Fruit fly (Drosophila melanogaster) whole organism, embryonic: ENCODE results near the gene CG12182.

Experiments used
- Antp ChIP-seq: fragments of 200-800 bp; sonication (Bioruptor generic); optimal IDR thresholded peaks from 3 replicates; lab custom pipeline; 2016; ENCODE audit warnings: missing biosample characterization, missing genetic modification characterization
- Asciz ChIP-seq: fragments of 200-800 bp; sonication (Bioruptor generic); optimal IDR thresholded peaks from 2 replicates; lab custom pipeline; 2017; ENCODE audit warnings: missing biosample characterization, mild to moderate bottlenecking, missing genetic modification characterization, missing genetic modification reagents
- Bdp1 ChIP-seq: fragments of 200-800 bp; sonication (Bioruptor generic); optimal IDR thresholded peaks from 3 replicates; lab custom pipeline; 2016; ENCODE audit warnings: missing biosample characterization, missing genetic modification characterization
- CG14014 ChIP-seq: fragments of 200-800 bp; sonication (Bioruptor generic); IDR thresholded peaks from 2 replicates; pipeline ENCODE4 v1.3.6; 2022; ENCODE audit warnings: missing biosample characterization, missing genetic modification characterization
- CG15073 ChIP-seq: fragments of 200-800 bp; sonication (Bioruptor generic); optimal IDR thresholded peaks from 2 replicates; lab custom pipeline; 2016; ENCODE audit warnings: missing biosample characterization, missing genetic modification characterization
- CG15269 ChIP-seq: fragments of 200-800 bp; sonication (Bioruptor generic); optimal IDR thresholded peaks from 2 replicates; lab custom pipeline; 2018; ENCODE audit warnings: missing biosample characterization, mild to moderate bottlenecking, missing genetic modification characterization, moderate library complexity
- CG15601 ChIP-seq: fragments of 200-800 bp; sonication (Bioruptor generic); optimal IDR thresholded peaks from 3 replicates; lab custom pipeline; 2019; ENCODE audit warnings: missing biosample characterization, mild to moderate bottlenecking, missing genetic modification characterization, moderate library complexity
- CG16813 ChIP-seq: fragments of 200-800 bp; sonication (Bioruptor generic); IDR thresholded peaks from 3 replicates; pipeline ENCODE4 v1.3.6; 2022; ENCODE audit warnings: missing biosample characterization, missing genetic modification characterization; ENCODE audit not compliant: partially characterized antibody
- CG17829 ChIP-seq: fragments of 200-800 bp; optimal IDR thresholded peaks from 2 replicates; lab custom pipeline; 2019; ENCODE audit warnings: missing biosample characterization, mild to moderate bottlenecking, missing genetic modification characterization, moderate library complexity
- CG18011 ChIP-seq: fragments of 200-800 bp; sonication (Bioruptor generic); optimal IDR thresholded peaks from 2 replicates; lab custom pipeline; 2017; ENCODE audit warnings: missing biosample characterization, missing genetic modification characterization, mild to moderate bottlenecking, moderate library complexity, missing genotype
- CG32772 ChIP-seq: fragments of 200-800 bp; sonication (Bioruptor generic); IDR thresholded peaks from 2 replicates; pipeline ENCODE4 v1.3.6; 2022; ENCODE audit warnings: missing biosample characterization, missing genetic modification characterization
- CG3847 ChIP-seq: fragments of 200-800 bp; sonication (Bioruptor generic); IDR thresholded peaks from 2 replicates; pipeline ENCODE4 v1.3.6; 2022; ENCODE audit warnings: missing biosample characterization, missing genetic modification characterization
- CG6689 ChIP-seq: fragments of 200-800 bp; sonication (Bioruptor generic); IDR thresholded peaks from 2 replicates; pipeline ENCODE4 v1.3.6; 2022; ENCODE audit warnings: missing biosample characterization, missing genetic modification characterization
- CG7372 ChIP-seq: fragments of 200-800 bp; sonication (Bioruptor generic); IDR thresholded peaks from 2 replicates; pipeline ENCODE4 v1.3.6; 2022; ENCODE audit warnings: missing biosample characterization, missing genetic modification characterization
- CG8290 ChIP-seq, 3 experiments: fragments of 200-800 bp; sonication (Bioruptor generic); optimal IDR thresholded peaks; 2 replicates each; lab custom pipeline; 2016 to 2019; ENCODE audit warnings: missing biosample characterization in 3 of 3, missing genetic modification characterization in 3 of 3, mild to moderate bottlenecking in 2 of 3, moderate library complexity in 1 of 3
- CG9437 ChIP-seq: fragments of 200-800 bp; sonication (Bioruptor generic); optimal IDR thresholded peaks from 2 replicates; lab custom pipeline; 2018; ENCODE audit warnings: missing biosample characterization, mild to moderate bottlenecking, missing genetic modification characterization
- D ChIP-seq, 2 experiments: fragments of 200-800 bp in 1 of 2; fragments of >200 bp in 1 of 2; sonication (Bioruptor generic) in 1 of 2; optimal IDR thresholded peaks; 2 replicates in 1 of 2; 3 replicates in 1 of 2; lab custom pipeline; 2017; ENCODE audit warnings: mild to moderate bottlenecking in 1 of 2, missing biosample characterization in 1 of 2, missing genetic modification characterization in 1 of 2, missing genetic modification reagents in 1 of 2
- D19A ChIP-seq: fragments of 200-800 bp; optimal IDR thresholded peaks from 3 replicates; lab custom pipeline; 2019; ENCODE audit warnings: missing biosample characterization, mild to moderate bottlenecking, missing genetic modification characterization, moderate library complexity
- E2f2 ChIP-seq: fragments of 200-800 bp; sonication (Bioruptor generic); IDR thresholded peaks from 2 replicates; pipeline ENCODE4 v1.3.6; 2022; ENCODE audit warnings: missing biosample characterization, missing genetic modification characterization
- GATAe ChIP-seq: fragments of 200-800 bp; sonication (Bioruptor generic); conservative IDR thresholded peaks from 2 replicates; pipeline ENCODE4 v1.3.6; 2022; ENCODE audit warnings: missing biosample characterization, missing genetic modification characterization
- Gsc ChIP-seq: fragments of 200-800 bp; sonication (Bioruptor generic); IDR thresholded peaks from 2 replicates; pipeline ENCODE4 v1.3.6; 2022; ENCODE audit warnings: missing biosample characterization, missing genetic modification characterization
- HmgZ ChIP-seq: fragments of 200-800 bp; sonication (Bioruptor generic); optimal IDR thresholded peaks from 2 replicates; lab custom pipeline; 2018; ENCODE audit warnings: missing biosample characterization, mild to moderate bottlenecking, missing genetic modification characterization
- Hmx ChIP-seq: fragments of 200-800 bp; sonication (Bioruptor generic); optimal IDR thresholded peaks from 2 replicates; lab custom pipeline; 2016; ENCODE audit warnings: missing biosample characterization, missing genetic modification characterization
- Hr78 ChIP-seq, 2 experiments: fragments of 200-800 bp in 1 of 2; fragments of >200 bp in 1 of 2; sonication (Bioruptor generic) in 1 of 2; optimal IDR thresholded peaks; 2 replicates each; lab custom pipeline; 2017 to 2019; ENCODE audit warnings: missing biosample characterization in 2 of 2, missing genetic modification characterization in 2 of 2, mild to moderate bottlenecking in 1 of 2, moderate library complexity in 1 of 2
- MESR4 ChIP-seq: fragments of 200-800 bp; sonication (Bioruptor generic); optimal IDR thresholded peaks from 2 replicates; lab custom pipeline; 2018; ENCODE audit warnings: missing biosample characterization, mild to moderate bottlenecking, missing genetic modification characterization, moderate library complexity
- NK7.1 ChIP-seq: fragments of 200-800 bp; sonication (Bioruptor generic); optimal IDR thresholded peaks from 3 replicates; lab custom pipeline; 2016; ENCODE audit warnings: missing biosample characterization, missing genetic modification characterization
- Oli ChIP-seq: fragments of 200-800 bp; sonication (Bioruptor generic); optimal IDR thresholded peaks from 2 replicates; lab custom pipeline; 2018; ENCODE audit warnings: missing biosample characterization, mild to moderate bottlenecking, missing genetic modification characterization, moderate library complexity
- Stat92E ChIP-seq, 3 experiments: fragments of >200 bp in 2 of 3; fragments of 200-800 bp in 1 of 3; sonication (Bioruptor generic) in 1 of 3; optimal IDR thresholded peaks; 2 replicates each; lab custom pipeline; 2017 to 2019; ENCODE audit warnings: missing biosample characterization in 3 of 3, missing genetic modification characterization in 3 of 3, mild to moderate bottlenecking in 1 of 3, moderate library complexity in 1 of 3
- Taf1 ChIP-seq: fragments of 200-800 bp; sonication (Bioruptor generic); IDR thresholded peaks from 2 replicates; pipeline ENCODE4 v1.3.6; 2022; ENCODE audit warnings: missing biosample characterization, missing genetic modification characterization
- al ChIP-seq: fragments of 200-800 bp; sonication (Bioruptor generic); IDR thresholded peaks from 2 replicates; pipeline ENCODE4 v1.3.6; 2022; ENCODE audit warnings: missing biosample characterization, missing genetic modification characterization
- ap ChIP-seq: fragments of 200-800 bp; sonication (Bioruptor generic); IDR thresholded peaks from 2 replicates; pipeline ENCODE4 v1.3.6; 2022; ENCODE audit warnings: missing biosample characterization, missing genetic modification characterization
- bowl ChIP-seq: fragments of 200-800 bp; sonication (Bioruptor generic); IDR thresholded peaks from 2 replicates; pipeline ENCODE4 v1.3.6; 2022; ENCODE audit warnings: missing biosample characterization, missing genetic modification characterization
- caup ChIP-seq: fragments of 200-800 bp; sonication (Bioruptor generic); optimal IDR thresholded peaks from 3 replicates; lab custom pipeline; 2017; ENCODE audit warnings: missing biosample characterization, mild to moderate bottlenecking, missing genetic modification characterization, moderate library complexity; ENCODE audit not compliant: severe bottlenecking
- crp ChIP-seq, 2 experiments: fragments of 200-800 bp; sonication (Bioruptor generic); optimal IDR thresholded peaks; 2 replicates in 1 of 2; 3 replicates in 1 of 2; lab custom pipeline; 2017; ENCODE audit warnings: missing biosample characterization in 2 of 2, missing genetic modification characterization in 2 of 2, mild to moderate bottlenecking in 1 of 2, moderate library complexity in 1 of 2
- emc ChIP-seq: fragments of 200-800 bp; sonication (Bioruptor generic); optimal IDR thresholded peaks from 2 replicates; lab custom pipeline; 2016; ENCODE audit warnings: missing biosample characterization, missing genetic modification characterization
- gsb-n ChIP-seq: fragments of 200-800 bp; sonication (Bioruptor generic); optimal IDR thresholded peaks from 3 replicates; lab custom pipeline; 2018; ENCODE audit warnings: missing biosample characterization, mild to moderate bottlenecking, missing genetic modification characterization
- hkb ChIP-seq, 2 experiments: fragments of 200-800 bp in 1 of 2; fragments of >200 bp in 1 of 2; sonication (Bioruptor generic) in 1 of 2; IDR thresholded peaks in 1 of 2; optimal IDR thresholded peaks in 1 of 2; 2 replicates each; pipeline versions ENCODE4 v1.3.6 to Lab custom; 2017 to 2022; ENCODE audit warnings: missing biosample characterization in 1 of 2, missing genetic modification characterization in 1 of 2
- ind ChIP-seq: fragments of 200-800 bp; sonication (Bioruptor generic); optimal IDR thresholded peaks from 3 replicates; lab custom pipeline; 2016; ENCODE audit warnings: missing biosample characterization, missing genetic modification characterization
- insv ChIP-seq, 2 experiments: fragments of 200-800 bp; sonication (Bioruptor generic); optimal IDR thresholded peaks; 3 replicates each; lab custom pipeline; 2016 to 2018; ENCODE audit warnings: missing biosample characterization in 2 of 2, missing genetic modification characterization in 2 of 2
- jumu ChIP-seq: fragments of 200-800 bp; sonication (Bioruptor generic); optimal IDR thresholded peaks from 3 replicates; lab custom pipeline; 2016; ENCODE audit warnings: missing biosample characterization, missing genetic modification characterization
- kni ChIP-seq: fragments of 200-800 bp; sonication (Bioruptor generic); optimal IDR thresholded peaks from 3 replicates; lab custom pipeline; 2017; ENCODE audit warnings: mild to moderate bottlenecking, missing biosample characterization, missing genetic modification reagents, missing genetic modification characterization
- luna ChIP-seq: fragments of 200-800 bp; sonication (Bioruptor generic); optimal IDR thresholded peaks from 2 replicates; lab custom pipeline; 2016; ENCODE audit warnings: missing biosample characterization, missing genetic modification characterization
- schlank ChIP-seq: fragments of 200-800 bp; sonication (Bioruptor generic); optimal IDR thresholded peaks from 2 replicates; lab custom pipeline; 2018; ENCODE audit warnings: missing biosample characterization, mild to moderate bottlenecking, missing genetic modification characterization
- sd ChIP-seq: fragments of 200-800 bp; sonication (Bioruptor generic); optimal IDR thresholded peaks from 3 replicates; lab custom pipeline; 2018; ENCODE audit warnings: missing biosample characterization, mild to moderate bottlenecking, missing genetic modification characterization, moderate library complexity
- sens ChIP-seq: fragments of 200-800 bp; sonication (Bioruptor generic); peaks from one replicate; lab custom pipeline; 2016; ENCODE audit warnings: missing biosample characterization, missing genetic modification characterization
- shn ChIP-seq: fragments of 200-800 bp; sonication (Bioruptor generic); optimal IDR thresholded peaks from 3 replicates; lab custom pipeline; 2016; ENCODE audit warnings: missing biosample characterization, missing genetic modification characterization
- tup ChIP-seq: fragments of 200-800 bp; sonication (Bioruptor generic); optimal IDR thresholded peaks from 2 replicates; lab custom pipeline; 2016; ENCODE audit warnings: missing biosample characterization, mild to moderate bottlenecking, missing genetic modification characterization, moderate library complexity

Gene CG12182

DNA sequence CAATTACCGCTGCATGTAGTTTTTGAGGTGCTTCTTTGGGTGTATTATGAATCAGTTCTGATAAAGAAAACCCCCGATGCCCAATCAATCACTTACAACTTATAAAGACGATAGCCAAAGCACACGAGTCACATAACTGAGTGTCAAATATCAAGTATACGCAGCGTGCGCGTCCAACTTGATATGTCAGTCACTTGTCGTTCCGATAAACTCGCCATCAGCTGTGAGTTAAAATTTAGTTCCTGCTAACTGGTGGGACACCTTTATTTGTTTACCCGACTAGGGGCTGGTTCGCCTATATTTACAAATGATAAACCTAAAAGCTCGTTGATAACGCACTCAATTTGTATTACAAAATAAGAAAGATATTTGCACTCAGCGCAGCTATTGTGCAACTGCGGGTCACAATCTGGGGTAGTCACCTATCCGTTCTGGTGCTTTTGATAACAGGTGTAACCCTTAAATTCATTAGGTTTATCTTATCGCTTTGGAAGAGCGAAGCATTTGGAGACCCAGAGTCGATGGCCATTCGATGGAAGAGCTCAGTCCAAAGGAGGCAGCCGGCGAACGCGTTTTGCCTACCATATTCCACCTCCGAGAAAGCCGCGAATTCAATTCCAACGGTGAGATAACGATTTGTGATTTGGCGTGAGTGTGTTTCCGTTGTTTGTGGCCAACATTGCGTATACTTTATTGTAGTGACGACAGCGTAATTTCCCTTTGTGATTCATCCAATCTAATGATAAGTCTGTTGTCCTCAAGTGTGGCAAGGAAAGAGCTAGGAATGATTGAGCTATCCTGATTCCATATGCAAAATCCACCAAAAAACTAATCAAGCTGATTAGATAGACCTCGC is 48.4 kb upstream of the CG12182 start, which contains the start of gene CG1246 (continued):
- TF ChIP-seq CG16813 (no peak), NK7.1 (GFP tag; lab: Kevin White, UChicago) (no peak), Taf1 (no peak), al (GFP tag; lab: Robert Waterston, UW) (no peak), insv (GFP tag; optimal IDR thresholded peaks at IDR 0.05; lab: Kevin White, UChicago) (no peak), CG18011 (GFP tag; lab: Kevin White, UChicago) (peak; percentile 18), ap (GFP tag; lab: Robert Waterston, UW) (no peak), CG14014 (GFP tag; lab: Robert Waterston, UW) (no peak), kni (no peak), luna (GFP tag; lab: Kevin White, UChicago) (no peak), CG15601 (peak; percentile 25), Hr78 (GFP tag; optimal IDR thresholded peaks at IDR 0.05; lab: Kevin White, UChicago) (peak in 1 of 2 experiments; percentile 96), GATAe (GFP tag; lab: Robert Waterston, UW) (0 out of 2 replicates have a peak, but pooled peaks have one; percentile 44), sd (tag; lab: Kevin White, UChicago) (peak; percentile 61), Gsc (no peak), sens (GFP tag; lab: Kevin White, UChicago) (no peak), shn (GFP tag; lab: Kevin White, UChicago) (no peak), CG8290 (GFP tag; optimal IDR thresholded peaks at IDR 0.05; lab: Kevin White, UChicago) (no peak), CG8290 (tag; optimal IDR thresholded peaks at IDR 0.05; lab: Kevin White, UChicago) (no peak), CG7372 (GFP tag; lab: Robert Waterston, UW) (0 out of 2 replicates have a peak, but pooled peaks have one; percentile 30), E2f2 (no peak), emc (GFP tag; lab: Kevin White, UChicago) (no peak), tup (GFP tag; lab: Kevin White, UChicago) (no peak), crp (GFP tag; optimal IDR thresholded peaks at IDR 0.05; lab: Kevin White, UChicago) (no peak), Hmx (GFP tag; lab: Kevin White, UChicago) (no peak), Oli (tag; lab: Kevin White, UChicago) (no peak), D19A (no peak), Asciz (no peak), hkb (optimal IDR thresholded peaks at IDR 0.05; lab: Kevin White, UChicago) (no peak), hkb (GFP tag; IDR thresholded peaks at IDR 0.05; lab: Robert Waterston, UW) (peak; percentile 35; the same call in 1 of the 2 replicates), jumu (GFP tag; lab: Kevin White, UChicago) (no peak), CG9437 (GFP tag; lab: Kevin White, UChicago) (no peak), bowl (GFP tag; lab: Robert Waterston, UW) (no peak), Stat92E (GFP tag; optimal IDR thresholded peaks at IDR 0.05; lab: Kevin White, UChicago) (no peak), D (optimal IDR thresholded peaks at IDR 0.05; lab: Kevin White, UChicago) (no peak), D (GFP tag; optimal IDR thresholded peaks at IDR 0.05; lab: Kevin White, UChicago) (no peak), CG6689 (0 out of 2 replicates have a peak, but pooled peaks have one; percentile 5), gsb-n (tag; lab: Kevin White, UChicago) (no peak), schlank (tag; lab: Kevin White, UChicago) (no peak), CG3847 (GFP tag; lab: Robert Waterston, UW) (no peak), Bdp1 (GFP tag; lab: Kevin White, UChicago) (no peak), HmgZ (tag; lab: Kevin White, UChicago) (no peak), MESR4 (GFP tag; lab: Kevin White, UChicago) (no peak), CG15073 (GFP tag; lab: Kevin White, UChicago) (no peak), Antp (no peak), CG17829 (no peak), CG15269 (tag; lab: Kevin White, UChicago) (no peak), CG32772 (GFP tag; lab: Robert Waterston, UW) (no peak), ind (GFP tag; lab: Kevin White, UChicago) (no peak), caup (GFP tag; lab: Kevin White, UChicago) (peak; percentile 29)
